Worm (Caenorhabditis elegans): ENCODE data around the gene T21D12.7.

DNA sequence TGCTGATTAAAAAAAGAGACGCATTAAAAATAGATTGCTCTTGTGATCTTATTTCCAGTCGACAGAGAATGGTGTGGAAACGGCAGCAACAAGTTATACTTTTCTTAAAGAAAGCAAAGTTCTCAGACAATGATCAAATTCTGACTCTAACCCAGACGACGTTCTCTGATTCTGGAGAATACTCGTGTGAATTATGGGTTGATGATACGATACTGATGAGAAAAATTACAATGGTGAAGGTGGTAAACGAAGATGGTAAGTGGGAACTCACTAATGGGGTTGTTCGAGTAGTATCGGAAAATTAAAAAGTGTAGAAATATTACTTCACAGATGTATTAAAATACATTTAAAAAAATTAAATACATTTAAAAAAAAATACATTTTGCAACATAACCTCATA lies 13.0 kb downstream of the T21D12.7 start:
- TF ChIP-seq elt-3 (tag; optimal IDR thresholded peaks at IDR 0.05) (no peak), lin-39 (tag; optimal IDR thresholded peaks at IDR 0.05) (no peak)
